Worm (Caenorhabditis elegans): ENCODE data around the gene puf-3.

DNA sequence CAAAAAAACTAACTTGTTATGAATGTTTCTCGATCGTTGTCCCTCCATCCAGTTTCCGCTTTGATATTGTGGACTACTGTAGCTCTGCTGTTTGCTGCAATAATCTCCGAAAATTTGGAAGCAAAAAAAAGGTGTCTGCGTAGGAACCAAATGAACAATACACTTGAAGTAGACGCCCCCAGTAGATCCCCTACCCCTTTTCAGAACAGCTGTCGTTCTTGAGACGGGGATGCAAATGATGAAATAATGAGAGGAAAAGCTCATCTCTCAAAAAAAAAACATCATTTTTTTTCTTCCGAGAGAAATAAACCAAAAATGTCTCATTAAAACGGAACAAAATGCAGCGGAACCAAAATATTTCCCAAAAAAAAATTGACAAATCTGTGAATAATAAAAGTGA lies 45.4 kb upstream of the puf-3 start:
- TF ChIP-seq lsy-2 (tag; optimal IDR thresholded peaks at IDR 0.05) (no peak), ztf-11 (tag; optimal IDR thresholded peaks at IDR 0.05) (no peak), unc-62 (GFP tag; optimal IDR thresholded peaks at IDR 0.05) (no peak), blmp-1 (tag; optimal IDR thresholded peaks at IDR 0.05; ENCODE audit: insufficient read depth) (no peak), aly-2 (tag; optimal IDR thresholded peaks at IDR 0.05) (no peak), nhr-21 (tag; optimal IDR thresholded peaks at IDR 0.05) (no peak), fos-1 (tag; optimal IDR thresholded peaks at IDR 0.05) (no peak), unc-39 (tag; optimal IDR thresholded peaks at IDR 0.05) (no peak), snpc-4 (tag; optimal IDR thresholded peaks at IDR 0.05) (no peak), nhr-77 (tag; optimal IDR thresholded peaks at IDR 0.05) (no peak), ceh-82 (tag; optimal IDR thresholded peaks at IDR 0.05) (no peak), lin-13 (GFP tag; optimal IDR thresholded peaks at IDR 0.05) (no peak), nhr-25 (tag; optimal IDR thresholded peaks at IDR 0.05) (no peak)

All from whole organism, L2 larva.